Worm (Caenorhabditis elegans) whole organism, late embryonic: Measurements from ENCODE around the gene C06B3.1.

ENCODE experiments used
- C38D4.7 ChIP-seq: fragments of 200-800 bp; sonication (Bioruptor generic); optimal IDR thresholded peaks from 2 replicates; lab custom pipeline; 2018; ENCODE audit warnings: mild to moderate bottlenecking, missing genetic modification characterization, moderate library complexity, missing compliant biosample characterization
- F13H6.1 ChIP-seq: sonication (generic microtip); optimal IDR thresholded peaks from 2 replicates; lab custom pipeline; 2016; ENCODE audit warnings: missing genetic modification characterization, missing compliant biosample characterization
- K02D7.2 ChIP-seq: sonication (generic microtip); optimal IDR thresholded peaks from 2 replicates; lab custom pipeline; 2017; ENCODE audit warnings: mild to moderate bottlenecking, missing genetic modification characterization, missing compliant biosample characterization
- Y22D7AL.16 ChIP-seq: sonication (generic microtip); optimal IDR thresholded peaks from 2 replicates; lab custom pipeline; 2016; ENCODE audit warnings: missing genetic modification characterization, missing compliant biosample characterization
- ceh-18 ChIP-seq: sonication (generic microtip); optimal IDR thresholded peaks from 2 replicates; lab custom pipeline; 2016; ENCODE audit warnings: missing genetic modification characterization, missing compliant biosample characterization
- ceh-19 ChIP-seq: fragments of 200-800 bp; sonication (Bioruptor generic); optimal IDR thresholded peaks from 2 replicates; lab custom pipeline; 2018; ENCODE audit warnings: mild to moderate bottlenecking, missing genetic modification characterization, missing compliant biosample characterization
- ceh-22 ChIP-seq: sonication (generic microtip); optimal IDR thresholded peaks from 2 replicates; lab custom pipeline; 2017; ENCODE audit warnings: missing biosample characterization, missing genetic modification characterization
- ceh-24 ChIP-seq: sonication (generic microtip); optimal IDR thresholded peaks from 2 replicates; lab custom pipeline; 2016; ENCODE audit warnings: mild to moderate bottlenecking, missing genetic modification characterization, missing compliant biosample characterization
- ceh-30 ChIP-seq: fragments of 150-350 bp; optimal IDR thresholded peaks from 2 replicates; lab custom pipeline; 2014; ENCODE audit warnings: missing biosample characterization, missing genetic modification characterization
- ceh-34 ChIP-seq: sonication (generic microtip); optimal IDR thresholded peaks from 2 replicates; lab custom pipeline; 2016; ENCODE audit warnings: mild to moderate bottlenecking, missing genetic modification characterization, missing compliant biosample characterization
- ceh-45 ChIP-seq: fragments of 200-800 bp; sonication (Bioruptor generic); IDR thresholded peaks from 2 replicates; pipeline ENCODE4 v1.3.6; 2022; ENCODE audit warnings: missing genetic modification reagents, missing genetic modification characterization, missing compliant biosample characterization
- ceh-48 ChIP-seq: sonication (generic microtip); optimal IDR thresholded peaks from 2 replicates; lab custom pipeline; 2016; ENCODE audit warnings: missing genetic modification characterization, inconsistent platforms, missing compliant biosample characterization
- ceh-6 ChIP-seq: fragments of 200-800 bp; sonication (Bioruptor generic); optimal IDR thresholded peaks from 2 replicates; lab custom pipeline; 2018; ENCODE audit warnings: mild to moderate bottlenecking, missing genetic modification characterization, missing compliant biosample characterization
- dmd-4 ChIP-seq: sonication (generic microtip); optimal IDR thresholded peaks from 2 replicates; lab custom pipeline; 2016; ENCODE audit warnings: borderline replicate concordance, missing genetic modification characterization, missing compliant biosample characterization
- elt-2 ChIP-seq: sonication (generic microtip); optimal IDR thresholded peaks from 2 replicates; lab custom pipeline; 2016; ENCODE audit warnings: missing genetic modification reagents, missing genetic modification characterization, missing compliant biosample characterization
- fkh-10 ChIP-seq: fragments of 150-350 bp; optimal IDR thresholded peaks from 2 replicates; lab custom pipeline; 2014; ENCODE audit warnings: missing biosample characterization, missing genetic modification reagents, missing genetic modification characterization
- hlh-13 ChIP-seq: fragments of 200-800 bp; sonication (Bioruptor generic); optimal IDR thresholded peaks from 2 replicates; lab custom pipeline; 2018; ENCODE audit warnings: mild to moderate bottlenecking, missing genetic modification characterization, missing compliant biosample characterization
- hlh-6 ChIP-seq: sonication (generic microtip); optimal IDR thresholded peaks from 2 replicates; lab custom pipeline; 2016; ENCODE audit warnings: missing genotype, missing genetic modification characterization, missing compliant biosample characterization
- hlh-8 ChIP-seq: sonication (generic microtip); optimal IDR thresholded peaks from 2 replicates; lab custom pipeline; 2016; ENCODE audit warnings: missing genotype, missing genetic modification characterization, missing compliant biosample characterization
- lim-6 ChIP-seq: sonication (generic microtip); optimal IDR thresholded peaks from 2 replicates; lab custom pipeline; 2016; ENCODE audit warnings: missing genetic modification characterization, missing compliant biosample characterization
- madf-2 ChIP-seq: sonication (generic microtip); optimal IDR thresholded peaks from 2 replicates; lab custom pipeline; 2017; ENCODE audit warnings: missing genetic modification characterization, missing compliant biosample characterization
- nfya-1 ChIP-seq: sonication (generic microtip); optimal IDR thresholded peaks from 2 replicates; lab custom pipeline; 2017; ENCODE audit warnings: missing genetic modification characterization, mild to moderate bottlenecking, missing compliant biosample characterization, antibody characterized with exemption, moderate library complexity
- odd-2 ChIP-seq: sonication (generic microtip); optimal IDR thresholded peaks from 2 replicates; lab custom pipeline; 2017; ENCODE audit warnings: antibody characterized with exemption, mild to moderate bottlenecking, missing genetic modification characterization, missing compliant biosample characterization
- pat-9 ChIP-seq: fragments of 200-800 bp; sonication (Bioruptor generic); optimal IDR thresholded peaks from 2 replicates; lab custom pipeline; 2018; ENCODE audit warnings: mild to moderate bottlenecking, missing genetic modification characterization, moderate library complexity, missing compliant biosample characterization
- pqm-1 ChIP-seq: sonication (generic microtip); optimal IDR thresholded peaks from 2 replicates; lab custom pipeline; 2016; ENCODE audit warnings: missing genetic modification characterization, missing compliant biosample characterization
- pros-1 ChIP-seq: fragments of 150-350 bp; optimal IDR thresholded peaks from 2 replicates; lab custom pipeline; 2014; ENCODE audit warnings: missing biosample characterization, missing genetic modification reagents, missing genetic modification characterization
- rnt-1 ChIP-seq: sonication (generic microtip); optimal IDR thresholded peaks from 2 replicates; lab custom pipeline; 2016; ENCODE audit warnings: missing genetic modification characterization, missing compliant biosample characterization
- sdc-2 ChIP-seq: sonication (generic microtip); optimal IDR thresholded peaks from 2 replicates; lab custom pipeline; 2016; ENCODE audit warnings: missing genotype, missing genetic modification characterization, missing compliant biosample characterization
- sox-4 ChIP-seq: sonication (generic microtip); optimal IDR thresholded peaks from 2 replicates; lab custom pipeline; 2017; ENCODE audit warnings: mild to moderate bottlenecking, missing genetic modification characterization, inconsistent platforms, missing compliant biosample characterization
- syd-9 ChIP-seq: sonication (generic microtip); optimal IDR thresholded peaks from 2 replicates; lab custom pipeline; 2016; ENCODE audit warnings: mild to moderate bottlenecking, missing genetic modification characterization, moderate library complexity, missing compliant biosample characterization
- tbx-2 ChIP-seq: sonication (generic microtip); optimal IDR thresholded peaks from 2 replicates; lab custom pipeline; 2016; ENCODE audit warnings: missing genetic modification characterization, missing compliant biosample characterization
- tbx-7 ChIP-seq: sonication (generic microtip); optimal IDR thresholded peaks from 2 replicates; lab custom pipeline; 2016; ENCODE audit warnings: missing genotype, missing genetic modification characterization, missing compliant biosample characterization
- unc-3 ChIP-seq, 2 experiments: fragments of 200-800 bp in 1 of 2; sonication (Bioruptor generic) in 1 of 2; sonication (generic microtip) in 1 of 2; conservative IDR thresholded peaks in 1 of 2; optimal IDR thresholded peaks in 1 of 2; 2 replicates each; pipeline versions ENCODE4 v1.3.6 to Lab custom; 2016 to 2022; ENCODE audit warnings: missing compliant biosample characterization in 2 of 2, missing genetic modification characterization in 2 of 2, missing genetic modification reagents in 1 of 2
- unc-42 ChIP-seq: sonication (generic microtip); optimal IDR thresholded peaks from 2 replicates; lab custom pipeline; 2016; ENCODE audit warnings: missing genotype, missing genetic modification characterization, missing compliant biosample characterization
- unc-55 ChIP-seq: sonication (generic microtip); optimal IDR thresholded peaks from 2 replicates; lab custom pipeline; 2017; ENCODE audit warnings: missing biosample characterization, missing genetic modification reagents, missing genetic modification characterization
- ztf-16 ChIP-seq: sonication (generic microtip); optimal IDR thresholded peaks from 2 replicates; lab custom pipeline; 2017; ENCODE audit warnings: missing genetic modification characterization, missing compliant biosample characterization

Gene C06B3.1

ce11 chrV:13936850-13937249 is 34.3 kb downstream of the C06B3.1 start, which contains the start of gene srw-145:
srw-145 (plus strand) TSS chrV:13937150.
- TF ChIP-seq ceh-45: no peak
- no peak for TF ChIP-seq madf-2
- TF ChIP-seq unc-55 (GFP tag; lab: Kevin White, UChicago): no peak
- TF ChIP-seq ceh-24 (tag; lab: Kevin White, UChicago): no peak
- no peak for TF ChIP-seq K02D7.2 (tag; lab: Kevin White, UChicago)
- TF ChIP-seq ceh-22: no peak
- no peak for TF ChIP-seq ztf-16
- no peak for TF ChIP-seq tbx-7 (tag; lab: Kevin White, UChicago)

- TF ChIP-seq ceh-48 (tag; lab: Kevin White, UChicago) (no peak), hlh-6 (tag; lab: Kevin White, UChicago) (no peak), pros-1 (tag; lab: Kevin White, UChicago) (no peak), syd-9 (tag; lab: Kevin White, UChicago) (no peak), sdc-2 (no peak), ceh-19 (GFP tag; lab: Kevin White, UChicago) (no peak), elt-2 (tag; lab: Kevin White, UChicago) (no peak), fkh-10 (GFP tag; lab: Kevin White, UChicago) (no peak), pqm-1 (tag; lab: Kevin White, UChicago) (no peak), ceh-24 (tag; lab: Kevin White, UChicago) (no peak)
Measured at ce11 chrV:13942082-13942481, 39.5 kb downstream of the C06B3.1 start, which contains the start of gene dpr-1. dpr-1 (minus strand) TSS chrV:13942182.

ce11 chrV:13946385-13947019 is 43.9 kb downstream of the C06B3.1 start, which contains the start of the genes srx-10 and clec-226:
srx-10 (minus strand) TSS chrV:13946485.
clec-226 (plus strand) TSS chrV:13946969.
- TF ChIP-seq hlh-13 (GFP tag; lab: Kevin White, UChicago) (no peak), ceh-18 (tag; lab: Kevin White, UChicago) (no peak), hlh-8 (tag; lab: Kevin White, UChicago) (no peak), madf-2 (no peak), odd-2 (tag; lab: Kevin White, UChicago) (no peak), unc-42 (tag; lab: Kevin White, UChicago) (no peak), nfya-1 (tag; lab: Kevin White, UChicago) (no peak), sox-4 (tag; lab: Kevin White, UChicago) (no peak), F13H6.1 (tag; lab: Kevin White, UChicago) (no peak), ztf-16 (no peak), ceh-6 (GFP tag; lab: Kevin White, UChicago) (no peak)

ce11 chrV:13949010-13949409 is 46.4 kb downstream of the C06B3.1 start, which contains the start of gene R10D12.6:
R10D12.6 (plus strand) TSS chrV:13949310.
- TF ChIP-seq tbx-2 (tag; lab: Kevin White, UChicago) (no peak), ceh-34 (tag; lab: Kevin White, UChicago) (no peak), hlh-6 (tag; lab: Kevin White, UChicago) (no peak), ceh-30 (tag; lab: Kevin White, UChicago) (no peak), fkh-10 (GFP tag; lab: Kevin White, UChicago) (no peak), lim-6 (tag; lab: Kevin White, UChicago) (no peak), madf-2 (no peak), ceh-22 (no peak), sdc-2 (no peak), C38D4.7 (GFP tag; lab: Kevin White, UChicago) (no peak), pat-9 (tag; lab: Kevin White, UChicago) (no peak), rnt-1 (no peak), ceh-24 (tag; lab: Kevin White, UChicago) (no peak), unc-3 (GFP tag; conservative IDR thresholded peaks at IDR 0.05; lab: Robert Waterston, UW) (no peak), unc-3 (tag; optimal IDR thresholded peaks at IDR 0.05; lab: Kevin White, UChicago) (no peak), Y22D7AL.16 (tag; lab: Kevin White, UChicago) (no peak), dmd-4 (tag; lab: Kevin White, UChicago) (no peak), ztf-16 (no peak)
